Worm (Caenorhabditis elegans) whole organism, L4 larva: ENCODE data around the gene ttr-43.
A peak's percentile ranks its signal among the peaks of the same experiment; 100 is the strongest.

Source experiments
- D1046.2 ChIP-seq: fragments of 200-800 bp; sonication (Bioruptor generic); IDR thresholded peaks from 2 replicates; pipeline ENCODE4 v1.3.6; 2022; ENCODE audit warnings: missing genetic modification characterization, missing compliant biosample characterization
- R02D3.7 ChIP-seq: fragments of 150-350 bp; sonication (generic microtip); optimal IDR thresholded peaks from 3 replicates; lab custom pipeline; 2014; ENCODE audit warnings: missing biosample characterization, missing genetic modification characterization
- T26A8.4 ChIP-seq: fragments of 200-800 bp; sonication (Bioruptor generic); IDR thresholded peaks from 2 replicates; pipeline ENCODE4 v1.3.6; 2022; ENCODE audit warnings: missing genetic modification characterization, missing compliant biosample characterization
- Y48G9A.11 ChIP-seq: fragments of 200-800 bp; sonication (Bioruptor generic); IDR thresholded peaks from 2 replicates; pipeline ENCODE4 v1.3.6; 2022; ENCODE audit warnings: missing genetic modification reagents, missing genetic modification characterization, missing compliant biosample characterization
- aha-1 ChIP-seq: fragments of 150-350 bp; peaks from one replicate; lab custom pipeline; 2014; ENCODE audit warnings: missing biosample characterization, missing genetic modification characterization
- ama-1 ChIP-seq: fragments of 150-350 bp; optimal IDR thresholded peaks from 2 replicates; lab custom pipeline; 2014; ENCODE audit warnings: inconsistent platforms, mixed read lengths
- ceh-28 ChIP-seq: fragments of 150-350 bp; optimal IDR thresholded peaks from 2 replicates; lab custom pipeline; 2014; ENCODE audit warnings: missing biosample characterization, missing genetic modification reagents, missing genetic modification characterization
- ces-1 ChIP-seq: fragments of 150-350 bp; sonication (generic microtip); optimal IDR thresholded peaks from 4 replicates; lab custom pipeline; 2014; ENCODE audit warnings: missing biosample characterization, missing genetic modification reagents, missing genetic modification characterization
- ctbp-1 ChIP-seq: fragments of 200-800 bp; sonication (Bioruptor generic); IDR thresholded peaks from 2 replicates; pipeline ENCODE4 v1.3.6; 2022; ENCODE audit warnings: missing genetic modification reagents, missing genetic modification characterization, missing compliant biosample characterization
- daf-19 ChIP-seq: fragments of 200-800 bp; sonication (Bioruptor generic); conservative IDR thresholded peaks from 2 replicates; pipeline ENCODE4 v1.3.6; 2022; ENCODE audit warnings: missing genetic modification characterization, missing compliant biosample characterization
- daf-8 ChIP-seq: fragments of 200-800 bp; sonication (Bioruptor generic); IDR thresholded peaks from 2 replicates; pipeline ENCODE4 v1.3.6; 2022; ENCODE audit warnings: missing genetic modification characterization, missing compliant biosample characterization
- dmd-6 ChIP-seq: fragments of 200-800 bp; sonication (Bioruptor generic); IDR thresholded peaks from 2 replicates; pipeline ENCODE4 v1.3.6; 2022; ENCODE audit warnings: missing genetic modification reagents, missing genetic modification characterization, missing compliant biosample characterization
- dve-1 ChIP-seq: sonication (generic microtip); optimal IDR thresholded peaks from 2 replicates; lab custom pipeline; 2017; ENCODE audit warnings: antibody characterized with exemption, mild to moderate bottlenecking, missing genetic modification characterization, missing compliant biosample characterization; ENCODE audit not compliant: insufficient read depth
- egl-43 ChIP-seq: fragments of 200-800 bp; sonication (Bioruptor generic); IDR thresholded peaks from 2 replicates; pipeline ENCODE4 v1.3.6; 2022; ENCODE audit warnings: missing genetic modification reagents, missing genetic modification characterization, missing compliant biosample characterization
- fos-1 ChIP-seq: fragments of 150-350 bp; optimal IDR thresholded peaks from 2 replicates; lab custom pipeline; 2014; ENCODE audit warnings: missing biosample characterization, missing genetic modification characterization
- gei-8 ChIP-seq: fragments of 200-800 bp; sonication (Bioruptor generic); optimal IDR thresholded peaks from 2 replicates; lab custom pipeline; 2018; ENCODE audit warnings: mild to moderate bottlenecking, missing genetic modification characterization, missing compliant biosample characterization
- hlh-11 ChIP-seq: fragments of 200-800 bp; sonication (Bioruptor generic); optimal IDR thresholded peaks from 2 replicates; lab custom pipeline; 2018; ENCODE audit warnings: mild to moderate bottlenecking, missing genetic modification characterization, missing compliant biosample characterization
- hlh-30 ChIP-seq: sonication (generic microtip); optimal IDR thresholded peaks from 2 replicates; lab custom pipeline; 2017; ENCODE audit warnings: antibody characterized with exemption, mild to moderate bottlenecking, missing genetic modification characterization, missing compliant biosample characterization; ENCODE audit not compliant: insufficient read depth
- hmg-1.1 ChIP-seq: fragments of 200-800 bp; sonication (Bioruptor generic); IDR thresholded peaks from 2 replicates; pipeline ENCODE4 v1.3.6; 2022; ENCODE audit warnings: missing genetic modification reagents, missing genetic modification characterization, missing compliant biosample characterization
- lsy-2 ChIP-seq, 2 experiments: fragments of 150-350 bp in 1 of 2; sonication (generic microtip) in 1 of 2; optimal IDR thresholded peaks; 2 replicates each; lab custom pipeline; 2014 to 2017; ENCODE audit warnings: missing biosample characterization in 2 of 2, missing genetic modification characterization in 2 of 2
- madf-9 ChIP-seq: fragments of 200-800 bp; sonication (Bioruptor generic); conservative IDR thresholded peaks from 2 replicates; pipeline ENCODE4 v1.3.6; 2022; ENCODE audit warnings: missing genetic modification reagents, missing genetic modification characterization, missing compliant biosample characterization
- mep-1 ChIP-seq: fragments of 150-350 bp; sonication (generic microtip); optimal IDR thresholded peaks from 3 replicates; lab custom pipeline; 2014; ENCODE audit warnings: missing biosample characterization, missing genetic modification characterization
- mes-2 ChIP-seq: sonication (generic microtip); optimal IDR thresholded peaks from 2 replicates; lab custom pipeline; 2016; ENCODE audit warnings: missing genotype, mild to moderate bottlenecking, missing genetic modification characterization, missing compliant biosample characterization; ENCODE audit not compliant: poor library complexity, severe bottlenecking
- mxl-2 ChIP-seq: fragments of 200-800 bp; sonication (Bioruptor generic); conservative IDR thresholded peaks from 2 replicates; pipeline ENCODE4 v1.3.6; 2022; ENCODE audit warnings: missing genetic modification reagents, missing genetic modification characterization, missing compliant biosample characterization
- nhr-25 ChIP-seq: sonication (generic microtip); optimal IDR thresholded peaks from 2 replicates; lab custom pipeline; 2017; ENCODE audit warnings: missing genetic modification characterization, mild to moderate bottlenecking, missing compliant biosample characterization, antibody characterized with exemption, moderate library complexity, borderline replicate concordance; ENCODE audit not compliant: insufficient read depth
- nhr-28 ChIP-seq: fragments of 150-350 bp; optimal IDR thresholded peaks from 2 replicates; lab custom pipeline; 2014; ENCODE audit warnings: missing biosample characterization, missing genetic modification characterization
- nhr-48 ChIP-seq: sonication (generic microtip); optimal IDR thresholded peaks from 2 replicates; lab custom pipeline; 2016; ENCODE audit warnings: mild to moderate bottlenecking, missing genetic modification characterization, missing compliant biosample characterization
- nhr-6 ChIP-seq: fragments of 150-350 bp; optimal IDR thresholded peaks from 2 replicates; lab custom pipeline; 2014; ENCODE audit warnings: missing biosample characterization, missing genetic modification characterization
- nhr-77 ChIP-seq: fragments of 150-350 bp; optimal IDR thresholded peaks from 2 replicates; lab custom pipeline; 2014; ENCODE audit warnings: missing biosample characterization, missing genetic modification characterization
- pha-4 ChIP-seq, 2 experiments: fragments of 150-350 bp in 1 of 2; fragments of 200-800 bp in 1 of 2; sonication (Bioruptor generic) in 1 of 2; IDR thresholded peaks in 1 of 2; optimal IDR thresholded peaks in 1 of 2; 2 replicates each; pipeline versions ENCODE4 v1.3.6 to Lab custom; 2014 to 2022; ENCODE audit warnings: missing genetic modification characterization in 2 of 2, missing genetic modification reagents in 2 of 2, missing biosample characterization in 1 of 2, missing compliant biosample characterization in 1 of 2
- pqm-1 ChIP-seq: sonication (generic microtip); optimal IDR thresholded peaks from 2 replicates; lab custom pipeline; 2017; ENCODE audit warnings: missing biosample characterization, missing genetic modification characterization
- set-16 ChIP-seq: fragments of 200-800 bp; sonication (Bioruptor generic); IDR thresholded peaks from 2 replicates; pipeline ENCODE4 v1.3.6; 2022; ENCODE audit warnings: missing genetic modification reagents, missing genetic modification characterization, missing compliant biosample characterization
- snpc-1.2 ChIP-seq: fragments of 200-800 bp; sonication (Bioruptor generic); IDR thresholded peaks from 2 replicates; pipeline ENCODE4 v1.3.6; 2022; ENCODE audit warnings: missing genetic modification reagents, missing genetic modification characterization, missing compliant biosample characterization
- spr-1 ChIP-seq: sonication (generic microtip); optimal IDR thresholded peaks from 2 replicates; lab custom pipeline; 2016; ENCODE audit warnings: mild to moderate bottlenecking, missing genetic modification characterization, missing compliant biosample characterization
- tra-1 ChIP-seq: fragments of 200-800 bp; sonication (Bioruptor generic); IDR thresholded peaks from 2 replicates; pipeline ENCODE4 v1.3.6; 2022; ENCODE audit warnings: missing genetic modification reagents, missing genetic modification characterization, missing compliant biosample characterization
- unc-39 ChIP-seq: sonication (generic microtip); optimal IDR thresholded peaks from 2 replicates; lab custom pipeline; 2017; ENCODE audit warnings: missing biosample characterization, missing genetic modification characterization
- unc-62 ChIP-seq, 3 experiments: fragments of 150-350 bp in 1 of 3; sonication (generic microtip); optimal IDR thresholded peaks in 2 of 3; peaks in 1 of 3; 1 replicate in 1 of 3; 2 replicates in 2 of 3; lab custom pipeline; 2014 to 2017; ENCODE audit warnings: missing biosample characterization in 3 of 3, missing genetic modification characterization in 3 of 3, missing genetic modification reagents in 3 of 3, missing genotype in 1 of 3
- zag-1 ChIP-seq: fragments of 150-350 bp; optimal IDR thresholded peaks from 2 replicates; lab custom pipeline; 2014; ENCODE audit warnings: missing biosample characterization, missing genetic modification characterization
- zfp-3 ChIP-seq: fragments of 200-800 bp; sonication (Bioruptor generic); conservative IDR thresholded peaks from 2 replicates; pipeline ENCODE4 v1.3.6; 2022; ENCODE audit warnings: missing genetic modification reagents, missing genetic modification characterization, missing compliant biosample characterization
- zip-2 ChIP-seq: fragments of 150-350 bp; optimal IDR thresholded peaks from 2 replicates; lab custom pipeline; 2014; ENCODE audit warnings: missing biosample characterization, missing genetic modification characterization

The ttr-43 gene

ce11 chrV:12553286-12553725 lies 37.2 kb downstream of the ttr-43 start (continued):
- TF ChIP-seq nhr-77 (tag; lab: Kevin White, UChicago) (no peak), pqm-1 (tag; lab: Kevin White, UChicago) (no peak), hlh-11 (tag; lab: Kevin White, UChicago) (peak; percentile 91), madf-9 (no peak), dmd-6 (GFP tag; lab: Robert Waterston, UW) (peak; percentile 56), gei-8 (GFP tag; lab: Kevin White, UChicago) (peak; percentile 12), ctbp-1 (GFP tag; lab: Robert Waterston, UW) (peak; percentile 32; the same call in 1 of the 2 replicates), nhr-28 (tag; lab: Kevin White, UChicago) (peak; percentile 76), mep-1 (tag; lab: Kevin White, UChicago) (peak; percentile 19), dve-1 (tag; lab: Kevin White, UChicago) (no peak), nhr-6 (tag; lab: Kevin White, UChicago) (no peak), aha-1 (tag; lab: Kevin White, UChicago) (peak; percentile 83), set-16 (0 out of 2 replicates have a peak, but pooled peaks have one; percentile 16)

- TF ChIP-seq T26A8.4 (peak; percentile 10; the same call in 1 of the 2 replicates), egl-43 (GFP tag; lab: Robert Waterston, UW) (peak; percentile 55; the same call in 1 of the 2 replicates), snpc-1.2 (GFP tag; lab: Robert Waterston, UW) (no peak), unc-39 (tag; lab: Kevin White, UChicago) (no peak), zag-1 (tag; lab: Kevin White, UChicago) (no peak), nhr-6 (tag; lab: Kevin White, UChicago) (no peak), aha-1 (tag; lab: Kevin White, UChicago) (peak; percentile 98), ama-1 (lab: Kevin White, UChicago) (peak; percentile 87), dmd-6 (GFP tag; lab: Robert Waterston, UW) (no peak), Y48G9A.11 (GFP tag; lab: Robert Waterston, UW) (0 out of 2 replicates have a peak, but pooled peaks have one; percentile 12), daf-19 (GFP tag; lab: Robert Waterston, UW) (no peak), mep-1 (tag; lab: Kevin White, UChicago) (peak; percentile 6)
These were observed 37.8 kb downstream of the ttr-43 start, which contains the start of gene F45D3.4 for ce11 chrV:12552671-12553212. TSS of gene F45D3.4 (minus strand) at chrV:12553191.

ce11 chrV:12551638-12552478 lies 38.6 kb downstream of the ttr-43 start:
- peak; percentile 57 for TF ChIP-seq nhr-28 (tag; lab: Kevin White, UChicago)
- no peak for TF ChIP-seq zag-1 (tag; lab: Kevin White, UChicago)
- TF ChIP-seq zip-2, result no peak
- peak; percentile 81 for TF ChIP-seq nhr-6 (tag; lab: Kevin White, UChicago)
- TF ChIP-seq tra-1, result 0 out of 2 replicates have a peak, but pooled peaks have one; percentile 39
- peak; percentile 46 for TF ChIP-seq ama-1 (lab: Kevin White, UChicago)
- peak; percentile 28 for TF ChIP-seq mep-1 (tag; lab: Kevin White, UChicago)
- TF ChIP-seq D1046.2 (GFP tag; lab: Robert Waterston, UW), result no peak
- TF ChIP-seq zfp-3 (GFP tag; lab: Robert Waterston, UW), result 0 out of 2 replicates have a peak, but pooled peaks have one; percentile 51
- TF ChIP-seq R02D3.7 (tag; lab: Kevin White, UChicago), result no peak
- TF ChIP-seq daf-8, result no peak
- TF ChIP-seq nhr-25, result peak; percentile 39
- no peak for TF ChIP-seq mxl-2 (GFP tag; lab: Robert Waterston, UW)
- peak; percentile 26 for TF ChIP-seq mes-2
- no peak for TF ChIP-seq fos-1 (tag; lab: Kevin White, UChicago)
- TF ChIP-seq ceh-28 (tag; lab: Kevin White, UChicago), result no peak
- TF ChIP-seq spr-1 (tag; lab: Kevin White, UChicago), result peak; percentile 23
- TF ChIP-seq lsy-2 (tag; optimal IDR thresholded peaks at IDR 0.05; lab: Kevin White, UChicago), result peak; percentile 6 to 35
- 0 out of 2 replicates have a peak, but pooled peaks have one; percentile 25 for TF ChIP-seq snpc-1.2 (GFP tag; lab: Robert Waterston, UW)
- TF ChIP-seq unc-62 (GFP tag; optimal IDR thresholded peaks at IDR 0.05 in 1 of 2; lab: Kevin White, UChicago), result peak in 1 of 2 experiments; percentile 97
- TF ChIP-seq unc-62 (tag; optimal IDR thresholded peaks at IDR 0.05; lab: Kevin White, UChicago), result no peak
- peak; percentile 90 for TF ChIP-seq T26A8.4
- TF ChIP-seq aha-1 (tag; lab: Kevin White, UChicago), result peak; percentile 95
- no peak for TF ChIP-seq ces-1
- TF ChIP-seq pha-4 (GFP tag; IDR thresholded peaks at IDR 0.05; lab: Robert Waterston, UW), result no peak
- TF ChIP-seq pha-4 (tag; optimal IDR thresholded peaks at IDR 0.05; lab: Kevin White, UChicago), result no peak
- TF ChIP-seq nhr-48 (tag; lab: Kevin White, UChicago), result peak; percentile 12
- TF ChIP-seq hlh-30 (tag; lab: Kevin White, UChicago), result peak; percentile 6
- TF ChIP-seq hmg-1.1 (GFP tag; lab: Robert Waterston, UW), result no peak
